Worm (Caenorhabditis elegans): ENCODE data around the gene ttn-1.

ce11 chrV:6103429-6103828, 99.0 kb downstream of the ttn-1 start, which contains the start of gene Y38A10A.11:
- TF ChIP-seq unc-55 (GFP tag; optimal IDR thresholded peaks at IDR 0.05) (no peak), ahr-1 (tag; optimal IDR thresholded peaks at IDR 0.05) (no peak)

Measured in whole organism, late embryonic.